Worm (Caenorhabditis elegans) whole organism, young adult: Measurements from ENCODE around the gene fbxa-10.

ENCODE experiments used
- B0336.3 ChIP-seq: fragments of 200-800 bp; sonication (Bioruptor generic); IDR thresholded peaks from 2 replicates; pipeline ENCODE4 v1.3.6; 2022; ENCODE audit warnings: missing genetic modification characterization, missing compliant biosample characterization
- C06A6.2 ChIP-seq: fragments of 200-800 bp; sonication (Bioruptor generic); conservative IDR thresholded peaks from 2 replicates; pipeline ENCODE4 v1.3.6; 2022; ENCODE audit warnings: missing genetic modification characterization, missing compliant biosample characterization
- F23B12.7 ChIP-seq: sonication (generic microtip); optimal IDR thresholded peaks from 2 replicates; lab custom pipeline; 2017; ENCODE audit warnings: missing genetic modification characterization, mild to moderate bottlenecking, missing compliant biosample characterization, antibody characterized with exemption, moderate library complexity; ENCODE audit not compliant: insufficient read depth
- F33H1.4 ChIP-seq: fragments of 200-800 bp; sonication (Bioruptor generic); IDR thresholded peaks from 2 replicates; pipeline ENCODE4 v1.3.6; 2022; ENCODE audit warnings: missing genetic modification reagents, missing genetic modification characterization, missing compliant biosample characterization
- F52B5.7 ChIP-seq: sonication (generic microtip); optimal IDR thresholded peaks from 2 replicates; lab custom pipeline; 2016; ENCODE audit warnings: mild to moderate bottlenecking, missing genetic modification characterization, missing compliant biosample characterization
- F55B11.4 ChIP-seq: sonication (generic microtip); optimal IDR thresholded peaks from 2 replicates; lab custom pipeline; 2016; ENCODE audit warnings: missing compliant biosample characterization, missing genetic modification characterization, borderline replicate concordance; ENCODE audit not compliant: insufficient read depth
- K11D2.4 ChIP-seq: fragments of 200-800 bp; sonication (Bioruptor generic); IDR thresholded peaks from 2 replicates; pipeline ENCODE4 v1.3.6; 2022; ENCODE audit warnings: missing genetic modification reagents, missing genetic modification characterization, missing compliant biosample characterization
- ZK185.1 ChIP-seq: sonication (generic microtip); optimal IDR thresholded peaks from 2 replicates; lab custom pipeline; 2016; ENCODE audit warnings: mild to moderate bottlenecking, missing genetic modification characterization, missing compliant biosample characterization; ENCODE audit not compliant: poor library complexity, severe bottlenecking
- aptf-2 ChIP-seq: fragments of 200-800 bp; sonication (Bioruptor generic); conservative IDR thresholded peaks from 2 replicates; pipeline ENCODE4 v1.3.6; 2022; ENCODE audit warnings: missing genetic modification reagents, missing genetic modification characterization, missing compliant biosample characterization
- attf-5 ChIP-seq: fragments of 200-800 bp; sonication (Bioruptor generic); optimal IDR thresholded peaks from 2 replicates; lab custom pipeline; 2018; ENCODE audit warnings: mild to moderate bottlenecking, missing genetic modification characterization, missing compliant biosample characterization
- bed-1 ChIP-seq: fragments of 200-800 bp; sonication (Bioruptor generic); IDR thresholded peaks from 2 replicates; pipeline ENCODE4 v1.3.6; 2022; ENCODE audit warnings: missing genetic modification reagents, missing genetic modification characterization, missing compliant biosample characterization
- ccch-3 ChIP-seq: fragments of 200-800 bp; sonication (Bioruptor generic); optimal IDR thresholded peaks from 2 replicates; lab custom pipeline; 2018; ENCODE audit warnings: mild to moderate bottlenecking, missing genetic modification characterization, missing compliant biosample characterization
- cebp-1 ChIP-seq, 2 experiments: fragments of 200-800 bp in 1 of 2; sonication (Bioruptor generic) in 1 of 2; sonication (generic microtip) in 1 of 2; IDR thresholded peaks in 1 of 2; optimal IDR thresholded peaks in 1 of 2; 2 replicates each; pipeline versions ENCODE4 v1.3.6 to Lab custom; 2017 to 2022; ENCODE audit warnings: missing compliant biosample characterization in 2 of 2, missing genetic modification characterization in 2 of 2, mild to moderate bottlenecking in 1 of 2, missing genetic modification reagents in 1 of 2, moderate library complexity in 1 of 2
- cebp-2 ChIP-seq: fragments of 200-800 bp; sonication (Bioruptor generic); IDR thresholded peaks from 2 replicates; pipeline ENCODE4 v1.3.6; 2022; ENCODE audit warnings: missing genetic modification characterization, missing compliant biosample characterization
- ceh-100 ChIP-seq: fragments of 200-800 bp; sonication (Bioruptor generic); IDR thresholded peaks from 2 replicates; pipeline ENCODE4 v1.3.6; 2022; ENCODE audit warnings: missing genetic modification reagents, missing genetic modification characterization, missing compliant biosample characterization
- ceh-40 ChIP-seq: fragments of 200-800 bp; sonication (Bioruptor generic); IDR thresholded peaks from 2 replicates; pipeline ENCODE4 v1.3.6; 2022; ENCODE audit warnings: missing genetic modification characterization, missing compliant biosample characterization
- dpl-1 ChIP-seq: fragments of 150-350 bp; optimal IDR thresholded peaks from 2 replicates; lab custom pipeline; 2014; ENCODE audit warnings: missing biosample characterization, missing genetic modification reagents, missing genetic modification characterization
- egrh-3 ChIP-seq: fragments of 200-800 bp; sonication (Bioruptor generic); IDR thresholded peaks from 2 replicates; pipeline ENCODE4 v1.3.6; 2022; ENCODE audit warnings: missing genetic modification reagents, missing genetic modification characterization, missing compliant biosample characterization
- hlh-12 ChIP-seq: sonication (generic microtip); optimal IDR thresholded peaks from 2 replicates; lab custom pipeline; 2016; ENCODE audit warnings: missing genetic modification characterization, missing compliant biosample characterization
- let-607 ChIP-seq, 2 experiments: fragments of 200-800 bp in 1 of 2; sonication (Bioruptor generic) in 1 of 2; sonication (generic microtip) in 1 of 2; optimal IDR thresholded peaks; 2 replicates each; lab custom pipeline; 2016 to 2018; ENCODE audit warnings: mild to moderate bottlenecking in 2 of 2, missing compliant biosample characterization in 2 of 2, missing genetic modification characterization in 2 of 2, moderate library complexity in 2 of 2, missing genotype in 1 of 2
- lin-26 ChIP-seq: fragments of 200-800 bp; sonication (Bioruptor generic); IDR thresholded peaks from 2 replicates; pipeline ENCODE4 v1.3.6; 2022; ENCODE audit warnings: missing genetic modification reagents, missing genetic modification characterization, missing compliant biosample characterization
- lsy-27 ChIP-seq: sonication (generic microtip); optimal IDR thresholded peaks from 2 replicates; lab custom pipeline; 2017; ENCODE audit warnings: missing genetic modification characterization, mild to moderate bottlenecking, missing compliant biosample characterization, antibody characterized with exemption, missing genotype, borderline replicate concordance; ENCODE audit not compliant: insufficient read depth
- madf-10 ChIP-seq: sonication (generic microtip); optimal IDR thresholded peaks from 2 replicates; lab custom pipeline; 2016; ENCODE audit warnings: mild to moderate bottlenecking, missing genetic modification characterization, missing compliant biosample characterization
- madf-3 ChIP-seq: fragments of 200-800 bp; sonication (Bioruptor generic); IDR thresholded peaks from 2 replicates; pipeline ENCODE4 v1.3.6; 2022; ENCODE audit warnings: missing genetic modification reagents, missing genetic modification characterization, missing compliant biosample characterization
- nfya-1 ChIP-seq: sonication (generic microtip); optimal IDR thresholded peaks from 2 replicates; lab custom pipeline; 2017; ENCODE audit warnings: antibody characterized with exemption, missing compliant biosample characterization, missing genetic modification characterization, borderline replicate concordance; ENCODE audit not compliant: insufficient read depth
- nhr-179 ChIP-seq: sonication (generic microtip); optimal IDR thresholded peaks from 2 replicates; lab custom pipeline; 2016; ENCODE audit warnings: mild to moderate bottlenecking, missing genetic modification characterization, missing compliant biosample characterization
- nhr-80 ChIP-seq: sonication (generic microtip); optimal IDR thresholded peaks from 2 replicates; lab custom pipeline; 2016; ENCODE audit warnings: missing genetic modification characterization, missing compliant biosample characterization
- rec-8 ChIP-seq, 2 experiments: sonication (generic microtip); optimal IDR thresholded peaks; 2 replicates each; lab custom pipeline; 2016; ENCODE audit warnings: mild to moderate bottlenecking in 2 of 2, missing genetic modification characterization in 2 of 2, missing genetic modification reagents in 2 of 2, missing genotype in 2 of 2, missing biosample characterization in 1 of 2, missing compliant biosample characterization in 1 of 2, moderate library complexity in 1 of 2
- sea-2 ChIP-seq: fragments of 200-800 bp; sonication (Bioruptor generic); IDR thresholded peaks from 2 replicates; pipeline ENCODE4 v1.3.6; 2022; ENCODE audit warnings: missing genetic modification characterization, missing compliant biosample characterization
- unc-130 ChIP-seq: sonication (generic microtip); optimal IDR thresholded peaks from 2 replicates; lab custom pipeline; 2016; ENCODE audit warnings: missing genetic modification reagents, missing genetic modification characterization, missing compliant biosample characterization
- unc-62 ChIP-seq: fragments of 150-350 bp; optimal IDR thresholded peaks from 2 replicates; lab custom pipeline; 2014; ENCODE audit warnings: missing biosample characterization, missing genetic modification reagents, missing genetic modification characterization
- xnd-1 ChIP-seq: sonication (generic microtip); optimal IDR thresholded peaks from 2 replicates; lab custom pipeline; 2016; ENCODE audit warnings: missing genotype, missing genetic modification reagents, missing genetic modification characterization, missing compliant biosample characterization
- zfh-2 ChIP-seq: fragments of 200-800 bp; sonication (Bioruptor generic); conservative IDR thresholded peaks from 2 replicates; pipeline ENCODE4 v1.3.6; 2022; ENCODE audit warnings: missing genetic modification reagents, missing genetic modification characterization, missing compliant biosample characterization
- ztf-22 ChIP-seq: fragments of 200-800 bp; sonication (Bioruptor generic); optimal IDR thresholded peaks from 2 replicates; lab custom pipeline; 2018; ENCODE audit warnings: mild to moderate bottlenecking, missing genetic modification characterization, moderate library complexity, missing compliant biosample characterization
- ztf-3 ChIP-seq: fragments of 200-800 bp; sonication (Bioruptor generic); optimal IDR thresholded peaks from 2 replicates; lab custom pipeline; 2018; ENCODE audit warnings: mild to moderate bottlenecking, missing genetic modification characterization, missing compliant biosample characterization

fbxa-10 gene

ce11 chrIII:938569-938968 lies 13.6 kb upstream of the fbxa-10 start, which contains the start of gene fbxa-22:
TSS of gene fbxa-22 (plus strand) at chrIII:938869.
- no peak for TF ChIP-seq madf-3

- no peak; the same call in 1 of the 2 replicates for TF ChIP-seq egrh-3 (GFP tag; lab: Robert Waterston, UW)
- peak; percentile 64 for TF ChIP-seq zfh-2 (GFP tag; lab: Robert Waterston, UW)
- TF ChIP-seq, all 124 proteins: peak for 1
Measured at ce11 chrIII:941958-942357, 10.2 kb upstream of the fbxa-10 start.

ce11 chrIII:943426-943927 lies 8.7 kb upstream of the fbxa-10 start, which contains the start of gene fbxa-59:
TSS of gene fbxa-59 (minus strand) at chrIII:943476.
- TF ChIP-seq B0336.3 (GFP tag; lab: Robert Waterston, UW) (no peak), ztf-22 (GFP tag; lab: Kevin White, UChicago) (no peak), K11D2.4 (GFP tag; lab: Robert Waterston, UW) (no peak), bed-1 (GFP tag; lab: Robert Waterston, UW) (no peak), C06A6.2 (GFP tag; lab: Robert Waterston, UW) (no peak), ceh-40 (GFP tag; lab: Robert Waterston, UW) (no peak), unc-62 (GFP tag; lab: Kevin White, UChicago) (peak; percentile 67), cebp-1 (GFP tag; IDR thresholded peaks at IDR 0.05; lab: Robert Waterston, UW) (peak; percentile 65; the same call in 1 of the 2 replicates), cebp-1 (tag; optimal IDR thresholded peaks at IDR 0.05; lab: Kevin White, UChicago) (peak; percentile 56), nhr-179 (tag; lab: Kevin White, UChicago) (no peak), F55B11.4 (no peak), lin-26 (no peak), lsy-27 (tag; lab: Kevin White, UChicago) (no peak), madf-3 (no peak), F52B5.7 (tag; lab: Kevin White, UChicago) (no peak), dpl-1 (GFP tag; lab: Kevin White, UChicago) (no peak), aptf-2 (GFP tag; lab: Robert Waterston, UW) (no peak), ccch-3 (GFP tag; lab: Kevin White, UChicago) (no peak), ztf-3 (GFP tag; lab: Kevin White, UChicago) (no peak), F23B12.7 (tag; lab: Kevin White, UChicago) (no peak), egrh-3 (GFP tag; lab: Robert Waterston, UW) (no peak), rec-8 (tag; optimal IDR thresholded peaks at IDR 0.05; lab: Kevin White, UChicago) (no peak), cebp-2 (no peak), xnd-1 (tag; lab: Kevin White, UChicago) (no peak), nhr-80 (peak; percentile 55), sea-2 (GFP tag; lab: Robert Waterston, UW) (no peak), hlh-12 (no peak), zfh-2 (GFP tag; lab: Robert Waterston, UW) (no peak), nfya-1 (tag; lab: Kevin White, UChicago) (no peak), F33H1.4 (GFP tag; lab: Robert Waterston, UW) (no peak), ZK185.1 (no peak), unc-130 (GFP tag; lab: Kevin White, UChicago) (no peak), let-607 (tag; optimal IDR thresholded peaks at IDR 0.05; lab: Kevin White, UChicago) (peak in 1 of 2 experiments; percentile 2)
- TF ChIP-seq, all 124 proteins: peak for 4

ce11 chrIII:946250-946725 lies 5.9 kb upstream of the fbxa-10 start, which contains the start of gene fbxa-60:
TSS of gene fbxa-60 (minus strand) at chrIII:946300.
- TF ChIP-seq madf-10 (tag; lab: Kevin White, UChicago) (no peak), nhr-80 (peak; percentile 79), unc-62 (GFP tag; lab: Kevin White, UChicago) (peak; percentile 60), cebp-1 (GFP tag; IDR thresholded peaks at IDR 0.05; lab: Robert Waterston, UW) (peak; percentile 88), cebp-1 (tag; optimal IDR thresholded peaks at IDR 0.05; lab: Kevin White, UChicago) (peak; percentile 78), ceh-100 (no peak), attf-5 (GFP tag; lab: Kevin White, UChicago) (peak; percentile 27)
